Worm (Caenorhabditis elegans): ENCODE measurements around the gene K08H2.5.

DNA sequence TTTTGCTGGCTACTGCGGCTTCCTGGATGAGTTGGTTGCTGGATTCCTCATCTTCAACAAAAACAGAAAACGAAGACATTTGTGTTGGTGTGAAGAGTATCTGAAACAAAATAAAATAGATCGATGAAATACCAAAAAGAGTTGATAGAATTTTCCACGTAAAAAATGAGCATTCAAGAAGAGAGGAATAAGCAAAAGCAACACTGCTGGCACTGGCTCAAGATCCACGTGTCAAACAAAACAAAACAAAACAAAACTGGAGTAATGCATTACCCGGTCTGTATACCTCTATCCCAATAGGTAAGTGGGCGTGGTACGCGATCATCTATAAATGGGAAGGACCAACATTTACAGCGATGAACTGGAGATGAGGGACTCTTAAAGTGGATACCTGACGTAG lies 7.3 kb downstream of the K08H2.5 start, which contains the start of gene K08H2.2:
- TF ChIP-seq dmd-4 (tag; optimal IDR thresholded peaks at IDR 0.05; ENCODE audit: borderline replicate concordance) (no peak), ceh-22 (tag; optimal IDR thresholded peaks at IDR 0.05) (no peak), mec-3 (tag; optimal IDR thresholded peaks at IDR 0.05; ENCODE audit: borderline replicate concordance) (no peak), ttx-3 (tag; optimal IDR thresholded peaks at IDR 0.05) (no peak), nhr-232 (tag; optimal IDR thresholded peaks at IDR 0.05) (no peak), nhr-11 (tag; optimal IDR thresholded peaks at IDR 0.05) (no peak)
